Worm (Caenorhabditis elegans): ENCODE results near the gene pgp-11.

pgp-11 gene

DNA sequence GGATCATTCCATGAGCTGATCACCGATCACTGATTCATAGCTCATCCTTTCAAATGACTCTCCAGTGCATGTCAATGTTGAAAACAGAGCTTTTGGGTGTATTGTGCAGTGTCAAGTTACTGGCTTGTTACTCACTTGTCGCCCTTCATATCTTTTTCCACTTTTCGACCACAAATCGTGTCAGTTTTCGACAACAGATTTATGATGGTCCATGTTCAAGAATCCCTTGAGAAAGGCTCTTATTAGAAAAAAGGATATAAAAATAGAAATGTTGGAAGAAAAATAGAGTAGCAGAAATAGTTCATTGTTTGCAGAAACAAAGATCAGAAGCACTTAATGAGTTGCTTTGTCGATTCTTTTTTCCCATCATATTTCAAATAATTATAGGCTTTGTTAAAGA, 20.6 kb downstream of the pgp-11 start:
- TF ChIP-seq C38D4.7 (GFP tag; optimal IDR thresholded peaks at IDR 0.05): no peak
- no peak for TF ChIP-seq odd-2 (tag; optimal IDR thresholded peaks at IDR 0.05)
- TF ChIP-seq zip-5 (tag; optimal IDR thresholded peaks at IDR 0.05): no peak
- no peak for TF ChIP-seq pat-9 (tag; optimal IDR thresholded peaks at IDR 0.05)
- TF ChIP-seq ceh-45 (GFP tag; IDR thresholded peaks at IDR 0.05): no peak
- TF ChIP-seq hlh-15 (tag; optimal IDR thresholded peaks at IDR 0.05): no peak
- no peak for TF ChIP-seq ceh-31 (tag; optimal IDR thresholded peaks at IDR 0.05)
- TF ChIP-seq pha-2 (tag; optimal IDR thresholded peaks at IDR 0.05): no peak
- TF ChIP-seq elt-2 (tag; optimal IDR thresholded peaks at IDR 0.05): no peak
- no peak for TF ChIP-seq ceh-9 (tag; optimal IDR thresholded peaks at IDR 0.05)
- no peak for TF ChIP-seq hlh-30 (tag; optimal IDR thresholded peaks at IDR 0.05; ENCODE audit: insufficient read depth)

DNA sequence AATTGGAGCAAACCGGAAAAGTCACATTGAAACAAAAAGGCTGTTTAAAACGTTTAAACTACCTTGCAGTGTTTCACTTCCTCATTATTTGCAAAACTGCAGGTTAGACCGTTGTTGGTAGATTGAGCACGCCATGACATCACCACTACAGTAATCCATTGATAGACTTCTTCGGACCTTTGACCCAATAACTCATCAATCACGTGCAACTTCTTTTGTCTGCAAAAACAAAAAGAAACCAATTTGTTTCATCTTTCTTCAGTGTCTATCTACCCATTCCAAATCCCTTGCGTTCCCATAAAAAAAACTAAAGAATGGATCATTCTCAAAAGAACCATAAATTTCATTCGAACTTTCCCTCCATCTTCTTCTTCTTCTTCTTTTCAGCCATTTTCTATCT, 23.0 kb downstream of the pgp-11 start:
- no peak for TF ChIP-seq ceh-6 (GFP tag; optimal IDR thresholded peaks at IDR 0.05)
- no peak for TF ChIP-seq unc-55 (GFP tag; optimal IDR thresholded peaks at IDR 0.05)
- TF ChIP-seq gmeb-2 (tag; optimal IDR thresholded peaks at IDR 0.05): no peak
- no peak for TF ChIP-seq ceh-45 (GFP tag; IDR thresholded peaks at IDR 0.05)
- no peak for TF ChIP-seq hlh-15 (tag; optimal IDR thresholded peaks at IDR 0.05)
- TF ChIP-seq unc-3 (GFP tag; conservative IDR thresholded peaks at IDR 0.05): no peak
- no peak for TF ChIP-seq unc-3 (tag; optimal IDR thresholded peaks at IDR 0.05)
- no peak for TF ChIP-seq npax-4 (tag; optimal IDR thresholded peaks at IDR 0.05)
- no peak for TF ChIP-seq nfya-1 (tag; optimal IDR thresholded peaks at IDR 0.05)
- TF ChIP-seq F13H6.1 (tag; optimal IDR thresholded peaks at IDR 0.05): no peak
- no peak for TF ChIP-seq eyg-1 (tag; optimal IDR thresholded peaks at IDR 0.05)
- TF ChIP-seq lim-6 (tag; optimal IDR thresholded peaks at IDR 0.05): no peak
- TF ChIP-seq ztf-16 (tag; optimal IDR thresholded peaks at IDR 0.05): no peak
- no peak for TF ChIP-seq ceh-48 (tag; optimal IDR thresholded peaks at IDR 0.05)

DNA sequence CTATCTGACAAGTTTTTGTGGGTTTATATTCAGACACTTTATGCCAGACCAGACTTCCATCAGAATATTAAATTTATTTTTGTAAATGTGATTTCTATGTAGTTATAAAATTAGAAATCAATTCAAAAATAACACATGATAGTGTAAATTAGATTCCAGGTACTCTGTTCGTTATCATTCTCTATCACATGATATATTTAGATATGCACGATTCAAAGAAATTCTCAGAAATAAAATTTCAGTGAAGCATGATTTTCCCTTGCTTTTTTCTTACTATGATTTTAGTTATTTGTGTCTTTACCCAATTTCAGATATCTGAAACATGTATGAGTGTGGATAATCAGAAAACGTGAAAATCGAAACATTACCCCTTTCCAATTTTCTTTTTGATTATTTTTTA, 26.5 kb downstream of the pgp-11 start:
- no peak for TF ChIP-seq npax-4 (tag; optimal IDR thresholded peaks at IDR 0.05)
- TF ChIP-seq ceh-9 (tag; optimal IDR thresholded peaks at IDR 0.05): no peak
- no peak for TF ChIP-seq ama-1 (optimal IDR thresholded peaks at IDR 0.05)
- TF ChIP-seq lim-6 (tag; optimal IDR thresholded peaks at IDR 0.05): no peak
- TF ChIP-seq unc-55 (GFP tag; optimal IDR thresholded peaks at IDR 0.05): no peak
- TF ChIP-seq C38D4.7 (GFP tag; optimal IDR thresholded peaks at IDR 0.05): no peak
- TF ChIP-seq ceh-31 (tag; optimal IDR thresholded peaks at IDR 0.05): no peak
- TF ChIP-seq ztf-16 (tag; optimal IDR thresholded peaks at IDR 0.05): no peak
- TF ChIP-seq unc-3 (GFP tag; conservative IDR thresholded peaks at IDR 0.05): no peak
- no peak for TF ChIP-seq unc-3 (tag; optimal IDR thresholded peaks at IDR 0.05)
- TF ChIP-seq madf-2 (tag; optimal IDR thresholded peaks at IDR 0.05): no peak
- no peak for TF ChIP-seq pqm-1 (tag; optimal IDR thresholded peaks at IDR 0.05)
- TF ChIP-seq dve-1 (tag; optimal IDR thresholded peaks at IDR 0.05): no peak
- no peak for TF ChIP-seq ceh-24 (tag; optimal IDR thresholded peaks at IDR 0.05)
- no peak for TF ChIP-seq nhr-11 (tag; optimal IDR thresholded peaks at IDR 0.05)
- no peak for TF ChIP-seq Y22D7AL.16 (tag; optimal IDR thresholded peaks at IDR 0.05)
- TF ChIP-seq ttx-3 (tag; optimal IDR thresholded peaks at IDR 0.05): no peak
- TF ChIP-seq hlh-13 (GFP tag; optimal IDR thresholded peaks at IDR 0.05): no peak
- no peak for TF ChIP-seq nfya-1 (tag; optimal IDR thresholded peaks at IDR 0.05)
- no peak for TF ChIP-seq ceh-6 (GFP tag; optimal IDR thresholded peaks at IDR 0.05)
- TF ChIP-seq K09A11.1 (tag; optimal IDR thresholded peaks at IDR 0.05; ENCODE audit: insufficient read depth): no peak

DNA sequence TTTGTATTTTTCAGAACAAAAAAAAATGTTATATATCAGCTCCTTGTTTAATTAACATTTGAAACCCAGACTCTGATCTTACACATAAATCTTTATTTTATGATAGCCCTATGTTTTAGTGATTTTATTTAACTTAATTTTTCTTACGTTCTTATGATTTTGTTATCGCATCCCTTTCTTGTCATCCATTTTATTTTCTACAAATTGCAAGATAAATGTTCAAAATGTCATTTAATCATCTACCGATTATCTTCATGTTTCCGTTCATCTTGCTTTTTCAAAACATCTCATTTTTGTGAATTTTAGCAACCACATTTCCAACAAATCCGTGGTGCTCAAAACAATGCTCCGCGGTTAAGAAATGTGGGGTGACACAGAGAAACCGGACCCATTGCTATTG, 27.7 kb downstream of the pgp-11 start, which contains the start of gene DH11.5:
DH11.5 (plus strand) TSS at position 301 of the 400 bp plus-strand sequence.
- TF ChIP-seq ceh-18 (tag; optimal IDR thresholded peaks at IDR 0.05): no peak
- TF ChIP-seq ceh-6 (GFP tag; optimal IDR thresholded peaks at IDR 0.05): no peak
- TF ChIP-seq hlh-30 (tag; optimal IDR thresholded peaks at IDR 0.05; ENCODE audit: insufficient read depth): no peak
- no peak for TF ChIP-seq odd-2 (tag; optimal IDR thresholded peaks at IDR 0.05)
- no peak for TF ChIP-seq fkh-10 (GFP tag; optimal IDR thresholded peaks at IDR 0.05)
- no peak for TF ChIP-seq elt-4 (tag; optimal IDR thresholded peaks at IDR 0.05)
- no peak for TF ChIP-seq eyg-1 (tag; optimal IDR thresholded peaks at IDR 0.05)
- TF ChIP-seq ceh-2 (tag; optimal IDR thresholded peaks at IDR 0.05): no peak
- no peak for TF ChIP-seq nhr-232 (tag; optimal IDR thresholded peaks at IDR 0.05)
- no peak for TF ChIP-seq T23F11.4 (GFP tag; optimal IDR thresholded peaks at IDR 0.05)
- TF ChIP-seq ahr-1 (tag; optimal IDR thresholded peaks at IDR 0.05): no peak
- TF ChIP-seq ceh-45 (GFP tag; IDR thresholded peaks at IDR 0.05): no peak
- TF ChIP-seq ttx-3 (tag; optimal IDR thresholded peaks at IDR 0.05): no peak
- no peak for TF ChIP-seq mec-3 (tag; optimal IDR thresholded peaks at IDR 0.05; ENCODE audit: borderline replicate concordance)
- TF ChIP-seq syd-9 (tag; optimal IDR thresholded peaks at IDR 0.05): no peak
- no peak for TF ChIP-seq F13H6.1 (tag; optimal IDR thresholded peaks at IDR 0.05)
- TF ChIP-seq ets-4 (tag; optimal IDR thresholded peaks at IDR 0.05): no peak
